Worm (Caenorhabditis elegans): ENCODE measurements around the gene str-39.

DNA sequence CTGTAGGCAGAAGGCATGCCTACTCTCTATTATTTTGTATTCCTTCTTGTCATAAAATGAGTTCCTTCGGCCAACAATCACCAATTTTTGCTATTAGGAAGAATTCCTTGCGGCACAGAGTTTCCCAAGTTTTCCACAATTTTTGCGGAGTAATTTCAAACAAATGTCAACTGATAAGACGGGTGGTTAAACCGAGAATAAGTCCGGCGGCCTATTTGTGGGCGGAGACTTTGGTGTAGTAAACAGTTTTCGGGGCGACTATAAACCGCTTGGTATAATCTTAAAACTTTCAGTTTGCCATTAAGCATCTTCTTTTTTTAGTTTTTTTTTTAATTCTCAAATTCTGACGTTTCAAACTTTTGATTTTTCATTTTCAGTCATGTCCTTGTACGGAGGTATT, 1.3 kb upstream of the str-39 start, which contains the start of gene ifc-1:
- no peak for TF ChIP-seq dmd-4 (tag; optimal IDR thresholded peaks at IDR 0.05; ENCODE audit: borderline replicate concordance)
- TF ChIP-seq elt-4 (tag; optimal IDR thresholded peaks at IDR 0.05), result no peak
- no peak for TF ChIP-seq ama-1 (optimal IDR thresholded peaks at IDR 0.05)
- no peak for TF ChIP-seq ref-2 (tag; optimal IDR thresholded peaks at IDR 0.05)
- TF ChIP-seq rnt-1 (tag; optimal IDR thresholded peaks at IDR 0.05), result no peak
- TF ChIP-seq hlh-13 (GFP tag; optimal IDR thresholded peaks at IDR 0.05), result no peak
- TF ChIP-seq hlh-15 (tag; optimal IDR thresholded peaks at IDR 0.05), result no peak
- no peak for TF ChIP-seq ceh-48 (tag; optimal IDR thresholded peaks at IDR 0.05)
- no peak for TF ChIP-seq npax-4 (tag; optimal IDR thresholded peaks at IDR 0.05)
